Fruit fly (Drosophila melanogaster): Measurements from ENCODE around the gene mthl10.

Gene mthl10

dm6 chr3L:339072-339471, 3.6 kb downstream of the mthl10 start (continued):
- TF ChIP-seq Med (GFP tag) = peak; percentile 30
- TF ChIP-seq CG1647 (GFP tag; optimal IDR thresholded peaks at IDR 0.05) = no peak
- TF ChIP-seq Fer1 (GFP tag; optimal IDR thresholded peaks at IDR 0.05) = peak; percentile 44
- peak; percentile 3 for TF ChIP-seq CG12659 (GFP tag; optimal IDR thresholded peaks at IDR 0.05)
- TF ChIP-seq ara (GFP tag; IDR thresholded peaks at IDR 0.05) = no peak
- TF ChIP-seq CHES-1-like (GFP tag; optimal IDR thresholded peaks at IDR 0.05) = peak; percentile 9
- peak; percentile 65 for TF ChIP-seq zf30C (GFP tag; optimal IDR thresholded peaks at IDR 0.05)
- no peak for TF ChIP-seq bigmax (GFP tag; optimal IDR thresholded peaks at IDR 0.05)
- TF ChIP-seq nom (GFP tag; optimal IDR thresholded peaks at IDR 0.05) = no peak
- no peak for TF ChIP-seq B-H1 (GFP tag; IDR thresholded peaks at IDR 0.05)
- TF ChIP-seq emc (GFP tag; optimal IDR thresholded peaks at IDR 0.05) = no peak
- no peak for TF ChIP-seq Lpt (GFP tag; optimal IDR thresholded peaks at IDR 0.05)
- TF ChIP-seq Abd-B (GFP tag; optimal IDR thresholded peaks at IDR 0.05) = no peak
- TF ChIP-seq eve (GFP tag; optimal IDR thresholded peaks at IDR 0.05) = no peak
- TF ChIP-seq mld (GFP tag; IDR thresholded peaks at IDR 0.05; ENCODE audit: partially characterized antibody) = no peak
- peak; percentile 21 for TF ChIP-seq CG17359 (tag; optimal IDR thresholded peaks at IDR 0.05)
- no peak for TF ChIP-seq corto (GFP tag; optimal IDR thresholded peaks at IDR 0.05)
- no peak for TF ChIP-seq Hmx (GFP tag; optimal IDR thresholded peaks at IDR 0.05)
- no peak for TF ChIP-seq CG3407 (GFP tag; optimal IDR thresholded peaks at IDR 0.05)
- no peak for TF ChIP-seq NC2β (GFP tag; optimal IDR thresholded peaks at IDR 0.05)
- TF ChIP-seq Jarid2 (GFP tag; optimal IDR thresholded peaks at IDR 0.05) = no peak
- TF ChIP-seq fd96Cb (tag; optimal IDR thresholded peaks at IDR 0.05) = no peak
- TF ChIP-seq CG18599 (GFP tag; optimal IDR thresholded peaks at IDR 0.05) = peak; percentile 42
- TF ChIP-seq Mrtf (GFP tag; IDR thresholded peaks at IDR 0.05) = no peak
- no peak for TF ChIP-seq CG33213 (GFP tag; optimal IDR thresholded peaks at IDR 0.05)
- no peak for TF ChIP-seq CG42726 (GFP tag; IDR thresholded peaks at IDR 0.05; ENCODE audit: partially characterized antibody)
- peak; percentile 55; the same call in 1 of the 2 replicates for TF ChIP-seq GATAe (GFP tag; conservative IDR thresholded peaks at IDR 0.05)
- TF ChIP-seq lmd (GFP tag; IDR thresholded peaks at IDR 0.05) = no peak; the same call in 1 of the 2 replicates
- no peak for TF ChIP-seq dpn (GFP tag; optimal IDR thresholded peaks at IDR 0.05)
- TF ChIP-seq nau (GFP tag; optimal IDR thresholded peaks at IDR 0.05) = no peak
- TF ChIP-seq sr (GFP tag; IDR thresholded peaks at IDR 0.05) = peak; percentile 54; the same call in 1 of the 3 replicates
- no peak for TF ChIP-seq CG30020 (tag; optimal IDR thresholded peaks at IDR 0.05)
- no peak for TF ChIP-seq CG2116 (GFP tag; optimal IDR thresholded peaks at IDR 0.05)
- TF ChIP-seq vfl (GFP tag; optimal IDR thresholded peaks at IDR 0.05) = no peak
- TF ChIP-seq CG5245 (GFP tag; optimal IDR thresholded peaks at IDR 0.05) = no peak
- TF ChIP-seq CG12236 (GFP tag; optimal IDR thresholded peaks at IDR 0.05) = no peak
- TF ChIP-seq HmgZ (tag; optimal IDR thresholded peaks at IDR 0.05) = peak; percentile 62
- TF ChIP-seq nerfin-2 (GFP tag; IDR thresholded peaks at IDR 0.05; ENCODE audit: partially characterized antibody) = no peak
- no peak for TF ChIP-seq Oli (tag; optimal IDR thresholded peaks at IDR 0.05)
- peak; percentile 8 for TF ChIP-seq caup (GFP tag; optimal IDR thresholded peaks at IDR 0.05; ENCODE audit: severe bottlenecking)
- no peak for TF ChIP-seq CG12219 (GFP tag; optimal IDR thresholded peaks at IDR 0.05)
- peak; percentile 41; the same call in 1 of the 2 replicates for TF ChIP-seq slbo (GFP tag; IDR thresholded peaks at IDR 0.05)
- peak; percentile 77 for TF ChIP-seq sug (tag; optimal IDR thresholded peaks at IDR 0.05)
- peak; percentile 82 for TF ChIP-seq CG10366 (GFP tag; IDR thresholded peaks at IDR 0.05)
- peak in 1 of 2 experiments; percentile 29 for TF ChIP-seq Pdp1 (GFP tag; optimal IDR thresholded peaks at IDR 0.05)
- no peak for TF ChIP-seq dysf (GFP tag; IDR thresholded peaks at IDR 0.05)
- TF ChIP-seq CG7745 (tag; optimal IDR thresholded peaks at IDR 0.05) = no peak
- no peak for TF ChIP-seq CG10431 (GFP tag; optimal IDR thresholded peaks at IDR 0.05)
- TF ChIP-seq CG11456 (GFP tag; IDR thresholded peaks at IDR 0.05) = no peak
- TF ChIP-seq fd102C (GFP tag; optimal IDR thresholded peaks at IDR 0.05) = no peak
